Fruit fly (Drosophila melanogaster) whole organism, wandering third instar larva: ENCODE measurements around the gene Droj2.

Source experiments
- Abd-B ChIP-seq: fragments of >200 bp; optimal IDR thresholded peaks from 2 replicates; lab custom pipeline; 2017; ENCODE audit warnings: missing biosample characterization, missing genetic modification characterization
- CG32264 ChIP-seq: fragments of 200-800 bp; sonication (Bioruptor generic); optimal IDR thresholded peaks from 2 replicates; lab custom pipeline; 2016; ENCODE audit warnings: missing biosample characterization, missing genetic modification characterization
- CG9705 ChIP-seq: fragments of 200-800 bp; sonication (Bioruptor generic); optimal IDR thresholded peaks from 2 replicates; lab custom pipeline; 2018; ENCODE audit warnings: missing biosample characterization, mild to moderate bottlenecking, missing genetic modification characterization
- CrebA ChIP-seq: fragments of 200-800 bp; sonication (Bioruptor generic); optimal IDR thresholded peaks from 2 replicates; lab custom pipeline; 2016; ENCODE audit warnings: missing biosample characterization, mild to moderate bottlenecking, missing genetic modification characterization, borderline replicate concordance
- Dfd ChIP-seq: fragments of >200 bp; optimal IDR thresholded peaks from 2 replicates; lab custom pipeline; 2017; ENCODE audit warnings: missing biosample characterization, missing genetic modification characterization
- Dif ChIP-seq: fragments of 200-275, 200-300 bp; sonication (Bioruptor generic); optimal IDR thresholded peaks from 2 replicates; lab custom pipeline; 2018; ENCODE audit warnings: missing biosample characterization, missing genetic modification characterization; ENCODE audit not compliant: partially characterized antibody
- GATAd ChIP-seq: sonication (Bioruptor generic); optimal IDR thresholded peaks from 2 replicates; lab custom pipeline; 2016; ENCODE audit warnings: missing biosample characterization, missing genetic modification characterization
- HLH106 ChIP-seq: fragments of 200-800 bp; optimal IDR thresholded peaks from 3 replicates; lab custom pipeline; 2019; ENCODE audit warnings: missing biosample characterization, mild to moderate bottlenecking, missing genetic modification characterization, moderate library complexity
- Hnf4 ChIP-seq: fragments of 200-800 bp; sonication (Bioruptor generic); optimal IDR thresholded peaks from 2 replicates; lab custom pipeline; 2016; ENCODE audit warnings: missing biosample characterization, mild to moderate bottlenecking, missing genetic modification characterization
- Hr78 ChIP-seq: fragments of >200 bp; optimal IDR thresholded peaks from 2 replicates; lab custom pipeline; 2017; ENCODE audit warnings: missing biosample characterization, missing genetic modification characterization
- Hr83 ChIP-seq: fragments of 200-300 bp; sonication (Bioruptor generic); optimal IDR thresholded peaks from 2 replicates; lab custom pipeline; 2016; ENCODE audit warnings: missing biosample characterization, mild to moderate bottlenecking, missing genetic modification characterization, moderate library complexity; ENCODE audit not compliant: poor library complexity, severe bottlenecking
- Jra ChIP-seq: sonication (Bioruptor generic); optimal IDR thresholded peaks from 2 replicates; lab custom pipeline; 2016; ENCODE audit warnings: missing biosample characterization, missing genetic modification characterization
- Mio ChIP-seq: sonication (Bioruptor generic); optimal IDR thresholded peaks from 2 replicates; lab custom pipeline; 2016; ENCODE audit warnings: missing biosample characterization, missing genetic modification characterization
- Myc ChIP-seq: fragments of >200 bp; optimal IDR thresholded peaks from 2 replicates; lab custom pipeline; 2017
- N ChIP-seq: fragments of >200 bp; optimal IDR thresholded peaks from 2 replicates; lab custom pipeline; 2018; ENCODE audit warnings: missing biosample characterization, missing external identifiers, missing genetic modification characterization
- OdsH ChIP-seq: fragments of 200-800 bp; sonication (Bioruptor generic); optimal IDR thresholded peaks from 2 replicates; lab custom pipeline; 2016; ENCODE audit warnings: missing biosample characterization, mild to moderate bottlenecking, missing genetic modification characterization
- Rel ChIP-seq, 2 experiments: fragments of 200-800 bp; sonication (Bioruptor generic) in 1 of 2; optimal IDR thresholded peaks; 2 replicates in 1 of 2; 3 replicates in 1 of 2; lab custom pipeline; 2016 to 2019; ENCODE audit warnings: mild to moderate bottlenecking in 2 of 2, missing biosample characterization in 2 of 2, missing genetic modification characterization in 2 of 2, moderate library complexity in 1 of 2
- Sp1 ChIP-seq: fragments of 200-800 bp; sonication (Bioruptor generic); optimal IDR thresholded peaks from 3 replicates; lab custom pipeline; 2019; ENCODE audit warnings: missing biosample characterization, mild to moderate bottlenecking, missing genetic modification characterization, moderate library complexity
- Vsx2 ChIP-seq: fragments of 200-300, 225-300 bp; sonication (Bioruptor generic); optimal IDR thresholded peaks from 2 replicates; lab custom pipeline; 2018; ENCODE audit warnings: missing biosample characterization, missing genetic modification characterization; ENCODE audit not compliant: partially characterized antibody
- br ChIP-seq: fragments of 200-800 bp; sonication (Bioruptor generic); optimal IDR thresholded peaks from 2 replicates; lab custom pipeline; 2016; ENCODE audit warnings: missing biosample characterization, missing genetic modification characterization
- brk ChIP-seq: fragments of 200-800 bp; sonication (Bioruptor generic); optimal IDR thresholded peaks from 2 replicates; lab custom pipeline; 2016; ENCODE audit warnings: missing biosample characterization, mild to moderate bottlenecking, missing genetic modification characterization
- dl ChIP-seq, 2 experiments: fragments of 175-275, 200-275 bp in 1 of 2; fragments of 200-275 bp in 1 of 2; sonication (Bioruptor generic); optimal IDR thresholded peaks; lab custom pipeline; 2018; ENCODE audit warnings: mild to moderate bottlenecking in 2 of 2, missing biosample characterization in 2 of 2, missing genetic modification characterization in 2 of 2, moderate library complexity in 2 of 2; ENCODE audit not compliant: partially characterized antibody in 2 of 2, insufficient read depth in 1 of 2
- dmrt93B ChIP-seq: fragments of 200-800 bp; sonication (Bioruptor generic); optimal IDR thresholded peaks from 2 replicates; lab custom pipeline; 2018; ENCODE audit warnings: missing biosample characterization, mild to moderate bottlenecking, missing genetic modification characterization
- dsf ChIP-seq: sonication (Bioruptor generic); optimal IDR thresholded peaks from 2 replicates; lab custom pipeline; 2016; ENCODE audit warnings: missing biosample characterization, missing genetic modification characterization, borderline replicate concordance
- ey ChIP-seq: fragments of 200-800 bp; sonication (Bioruptor generic); optimal IDR thresholded peaks from 2 replicates; lab custom pipeline; 2016; ENCODE audit warnings: missing biosample characterization, missing genetic modification characterization
- foxo ChIP-seq, 2 experiments: fragments of 200-800 bp; sonication (Bioruptor generic); optimal IDR thresholded peaks; 2 replicates in 1 of 2; 3 replicates in 1 of 2; lab custom pipeline; 2016 to 2017; ENCODE audit warnings: missing biosample characterization in 2 of 2, missing genetic modification characterization in 2 of 2
- fru ChIP-seq: fragments of 200-800 bp; sonication (Bioruptor generic); optimal IDR thresholded peaks from 3 replicates; lab custom pipeline; 2016; ENCODE audit warnings: missing biosample characterization, mild to moderate bottlenecking, missing genetic modification characterization
- h ChIP-seq: fragments of 200-800 bp; sonication (Bioruptor generic); optimal IDR thresholded peaks from 3 replicates; lab custom pipeline; 2016; ENCODE audit warnings: missing biosample characterization, mild to moderate bottlenecking, missing genetic modification characterization
- jim ChIP-seq: fragments of 175-275, 200-325 bp; sonication (Bioruptor generic); optimal IDR thresholded peaks from 2 replicates; lab custom pipeline; 2016; ENCODE audit warnings: missing biosample characterization, mild to moderate bottlenecking, missing genetic modification characterization
- lola ChIP-seq: fragments of >200 bp; optimal IDR thresholded peaks from 2 replicates; lab custom pipeline; 2017; ENCODE audit warnings: missing biosample characterization, missing genetic modification characterization
- pan ChIP-seq: fragments of >200 bp; optimal IDR thresholded peaks from 2 replicates; lab custom pipeline; 2017
- psq ChIP-seq: fragments of 200-800 bp; sonication (Bioruptor generic); optimal IDR thresholded peaks from 3 replicates; lab custom pipeline; 2017; ENCODE audit warnings: missing biosample characterization, mild to moderate bottlenecking, missing genetic modification characterization, moderate library complexity
- rgr ChIP-seq: fragments of 200-800 bp; sonication (Bioruptor generic); optimal IDR thresholded peaks from 3 replicates; lab custom pipeline; 2016; ENCODE audit warnings: missing biosample characterization, mild to moderate bottlenecking, missing genetic modification characterization
- sage ChIP-seq: fragments of 200-800 bp; sonication (Bioruptor generic); optimal IDR thresholded peaks from 2 replicates; lab custom pipeline; 2016; ENCODE audit warnings: missing biosample characterization, mild to moderate bottlenecking, missing genetic modification characterization
- sv ChIP-seq: fragments of 200-800 bp; sonication (Bioruptor generic); optimal IDR thresholded peaks from 3 replicates; lab custom pipeline; 2016; ENCODE audit warnings: missing biosample characterization, missing genetic modification characterization
- tai ChIP-seq: sonication (Bioruptor generic); optimal IDR thresholded peaks from 2 replicates; lab custom pipeline; 2016; ENCODE audit warnings: missing biosample characterization, missing genetic modification characterization
- usp ChIP-seq: fragments of >200 bp; optimal IDR thresholded peaks from 2 replicates; lab custom pipeline; 2017; ENCODE audit warnings: missing biosample characterization, missing genetic modification characterization
- woc ChIP-seq: sonication (Bioruptor generic); optimal IDR thresholded peaks from 2 replicates; lab custom pipeline; 2016; ENCODE audit warnings: missing biosample characterization, mild to moderate bottlenecking, missing genetic modification characterization

Gene Droj2

DNA sequence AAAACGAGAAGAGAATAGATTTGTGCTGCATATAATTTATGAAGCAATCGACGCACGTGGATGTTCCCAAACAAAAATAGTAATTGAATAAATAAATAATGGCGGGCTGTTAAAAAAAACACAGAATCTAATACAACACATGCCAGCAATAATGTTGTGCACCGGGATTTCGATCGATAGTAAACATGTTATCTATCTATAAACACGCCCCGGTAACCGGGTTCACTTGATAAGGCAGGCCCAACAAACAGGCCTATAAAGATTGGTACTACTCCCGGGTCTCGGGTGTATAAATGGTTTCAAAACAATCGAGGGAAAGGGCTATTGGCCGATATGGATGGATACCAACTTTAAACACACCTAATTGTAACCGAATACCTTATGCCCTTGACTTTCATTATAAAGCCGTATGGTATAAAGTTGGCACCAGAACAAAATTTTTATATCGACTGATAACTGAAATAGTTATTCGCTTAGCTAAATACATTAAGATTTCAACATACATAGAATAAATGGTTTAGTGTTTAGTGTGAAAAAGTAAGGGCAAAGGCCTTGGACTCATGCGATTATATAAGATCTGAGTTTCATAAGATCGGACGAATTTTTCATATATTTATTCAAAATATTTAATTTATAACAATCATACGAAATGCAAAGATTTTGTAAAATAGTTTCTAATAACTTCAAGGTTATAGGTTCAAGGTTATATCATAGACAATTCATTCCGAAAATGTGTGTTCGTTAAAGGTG lies 16.1 kb upstream of the Droj2 start:
- TF ChIP-seq psq (GFP tag; lab: Kevin White, UChicago) (no peak), jim (no peak), Hr83 (no peak), dsf (GFP tag; lab: Kevin White, UChicago) (no peak), CG9705 (no peak), Sp1 (no peak), rgr (GFP tag; lab: Kevin White, UChicago) (no peak), sage (GFP tag; lab: Kevin White, UChicago) (no peak), Vsx2 (GFP tag; lab: Kevin White, UChicago) (no peak), OdsH (no peak), CG32264 (GFP tag; lab: Kevin White, UChicago) (no peak), Dfd (no peak), dl (GFP tag; optimal IDR thresholded peaks at IDR 0.05; lab: Kevin White, UChicago; ENCODE audit: insufficient read depth in 1 of 2, partially characterized antibody in 2 of 2) (no peak)
- TF ChIP-seq, all 38 proteins: peak for 0

DNA sequence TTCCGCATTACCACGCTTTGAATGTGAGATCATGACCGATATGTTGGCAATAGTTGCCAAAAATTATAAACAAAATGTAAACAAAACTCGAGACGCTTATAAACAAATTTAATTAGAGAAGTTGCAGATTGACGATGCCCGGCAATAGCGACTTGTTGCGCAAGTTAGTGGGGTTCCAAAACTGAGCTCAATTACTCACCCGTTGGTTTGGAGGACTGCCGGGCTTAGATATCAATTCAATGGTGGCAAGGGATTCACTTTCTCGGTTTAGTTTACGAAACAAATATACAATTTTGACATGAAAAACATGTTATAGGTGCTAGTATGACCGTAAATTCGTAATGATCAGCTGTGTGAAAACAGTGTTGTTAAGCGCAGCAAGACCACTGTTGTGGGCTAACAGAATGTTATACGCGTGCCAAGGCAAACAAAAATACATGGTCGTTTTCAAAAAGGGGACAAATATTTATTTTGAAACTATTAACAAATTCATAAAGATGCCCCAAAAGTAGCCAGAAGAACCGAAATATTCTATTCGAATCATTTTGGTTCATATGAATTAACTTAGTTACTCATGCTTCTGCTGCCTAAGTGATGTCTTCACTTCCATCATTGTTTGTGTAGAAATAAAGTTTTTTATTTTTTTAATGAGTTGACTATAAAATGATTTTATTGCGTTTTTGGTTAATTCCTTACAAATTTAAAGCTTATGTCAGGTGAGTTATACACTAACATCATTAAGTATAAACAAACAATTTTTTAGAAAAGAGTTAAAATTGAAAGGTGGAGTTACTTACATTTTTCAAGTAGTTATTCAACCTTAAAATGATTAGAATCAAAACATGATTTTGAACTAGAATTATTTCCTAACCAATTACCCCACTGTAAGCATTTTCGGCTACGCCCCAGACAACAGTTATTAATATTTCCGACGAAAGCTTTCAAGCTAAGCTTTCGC lies 15.1 kb upstream of the Droj2 start, which contains the start of gene Elp6:
TSS of gene Elp6 (minus strand) at position 350 of the 958 bp plus-strand sequence.
- TF ChIP-seq Jra (GFP tag; lab: Kevin White, UChicago) (peak; percentile 80), GATAd (GFP tag; lab: Kevin White, UChicago) (peak; percentile 62), Dif (GFP tag; lab: Kevin White, UChicago) (no peak), psq (GFP tag; lab: Kevin White, UChicago) (peak; percentile 77), dmrt93B (peak; percentile 82), Sp1 (peak; percentile 79), Vsx2 (GFP tag; lab: Kevin White, UChicago) (no peak), CG32264 (GFP tag; lab: Kevin White, UChicago) (peak; percentile 32), HLH106 (peak; percentile 77), jim (no peak), br (peak; percentile 69), ey (GFP tag; lab: Kevin White, UChicago) (peak; percentile 78), Hr78 (GFP tag; lab: Kevin White, UChicago) (no peak), sv (GFP tag; lab: Kevin White, UChicago) (peak; percentile 54), dsf (GFP tag; lab: Kevin White, UChicago) (peak; percentile 73), dl (GFP tag; optimal IDR thresholded peaks at IDR 0.05; lab: Kevin White, UChicago; ENCODE audit: insufficient read depth in 1 of 2, partially characterized antibody in 2 of 2) (no peak), lola (no peak), h (GFP tag; lab: Kevin White, UChicago) (peak; percentile 80), Myc (no peak), tai (peak; percentile 85), rgr (GFP tag; lab: Kevin White, UChicago) (peak; percentile 79), Hnf4 (GFP tag; lab: Kevin White, UChicago) (peak; percentile 71), brk (GFP tag; lab: Kevin White, UChicago) (peak; percentile 68), OdsH (peak; percentile 79), usp (GFP tag; lab: Kevin White, UChicago) (no peak), fru (GFP tag; lab: Kevin White, UChicago) (peak; percentile 82), N (no peak), Hr83 (no peak), foxo (GFP tag; optimal IDR thresholded peaks at IDR 0.05; lab: Kevin White, UChicago) (peak in 1 of 2 experiments; percentile 88), sage (GFP tag; lab: Kevin White, UChicago) (peak; percentile 24), woc (GFP tag; lab: Kevin White, UChicago) (peak; percentile 72), CG9705 (peak; percentile 64), pan (lab: Kevin White, UChicago) (no peak), Dfd (no peak), Rel (GFP tag; optimal IDR thresholded peaks at IDR 0.05; lab: Kevin White, UChicago) (no peak), Rel (tag; optimal IDR thresholded peaks at IDR 0.05; lab: Kevin White, UChicago) (no peak), CrebA (GFP tag; lab: Kevin White, UChicago) (no peak), Mio (GFP tag; lab: Kevin White, UChicago) (no peak), Abd-B (GFP tag; lab: Kevin White, UChicago) (no peak)
